Worm (Caenorhabditis elegans) whole organism, L4 larva: Measurements from ENCODE around the gene F54F2.6.

Experiments used
- F10B5.3 ChIP-seq: sonication (generic microtip); optimal IDR thresholded peaks from 2 replicates; lab custom pipeline; 2016; ENCODE audit warnings: mild to moderate bottlenecking, missing genetic modification characterization, missing compliant biosample characterization
- ama-1 ChIP-seq: fragments of 150-350 bp; optimal IDR thresholded peaks from 2 replicates; lab custom pipeline; 2014; ENCODE audit warnings: inconsistent platforms, mixed read lengths
- ces-1 ChIP-seq: fragments of 150-350 bp; sonication (generic microtip); optimal IDR thresholded peaks from 4 replicates; lab custom pipeline; 2014; ENCODE audit warnings: missing biosample characterization, missing genetic modification reagents, missing genetic modification characterization
- dve-1 ChIP-seq: sonication (generic microtip); optimal IDR thresholded peaks from 2 replicates; lab custom pipeline; 2017; ENCODE audit warnings: antibody characterized with exemption, mild to moderate bottlenecking, missing genetic modification characterization, missing compliant biosample characterization; ENCODE audit not compliant: insufficient read depth
- jun-1 ChIP-seq: fragments of 150-350 bp; optimal IDR thresholded peaks from 2 replicates; lab custom pipeline; 2014; ENCODE audit warnings: missing biosample characterization, missing genetic modification reagents, missing genetic modification characterization
- madf-9 ChIP-seq: fragments of 200-800 bp; sonication (Bioruptor generic); conservative IDR thresholded peaks from 2 replicates; pipeline ENCODE4 v1.3.6; 2022; ENCODE audit warnings: missing genetic modification reagents, missing genetic modification characterization, missing compliant biosample characterization
- mxl-2 ChIP-seq: fragments of 200-800 bp; sonication (Bioruptor generic); conservative IDR thresholded peaks from 2 replicates; pipeline ENCODE4 v1.3.6; 2022; ENCODE audit warnings: missing genetic modification reagents, missing genetic modification characterization, missing compliant biosample characterization
- nhr-10 ChIP-seq: fragments of 150-350 bp; optimal IDR thresholded peaks from 2 replicates; lab custom pipeline; 2014; ENCODE audit warnings: missing biosample characterization, missing genetic modification characterization
- pha-4 ChIP-seq, 2 experiments: fragments of 150-350 bp in 1 of 2; fragments of 200-800 bp in 1 of 2; sonication (Bioruptor generic) in 1 of 2; IDR thresholded peaks in 1 of 2; optimal IDR thresholded peaks in 1 of 2; 2 replicates each; pipeline versions ENCODE4 v1.3.6 to Lab custom; 2014 to 2022; ENCODE audit warnings: missing genetic modification characterization in 2 of 2, missing genetic modification reagents in 2 of 2, missing biosample characterization in 1 of 2, missing compliant biosample characterization in 1 of 2
- unc-62 ChIP-seq, 3 experiments: fragments of 150-350 bp in 1 of 3; sonication (generic microtip); optimal IDR thresholded peaks in 2 of 3; peaks in 1 of 3; 1 replicate in 1 of 3; 2 replicates in 2 of 3; lab custom pipeline; 2014 to 2017; ENCODE audit warnings: missing biosample characterization in 3 of 3, missing genetic modification characterization in 3 of 3, missing genetic modification reagents in 3 of 3, missing genotype in 1 of 3

ce11 chrIII:8780473-8780872 lies 20.0 kb downstream of the F54F2.6 start:
- peak; percentile 33 for TF ChIP-seq dve-1 (tag; lab: Kevin White, UChicago)
- TF ChIP-seq pha-4 (GFP tag; IDR thresholded peaks at IDR 0.05; lab: Robert Waterston, UW), result no peak
- no peak for TF ChIP-seq pha-4 (tag; optimal IDR thresholded peaks at IDR 0.05; lab: Kevin White, UChicago)
- no peak for TF ChIP-seq nhr-10 (tag; lab: Kevin White, UChicago)
- no peak for TF ChIP-seq ama-1 (lab: Kevin White, UChicago)
- TF ChIP-seq jun-1 (tag; lab: Kevin White, UChicago), result no peak
- TF ChIP-seq F10B5.3 (tag; lab: Kevin White, UChicago), result no peak
- peak in 1 of 2 experiments; percentile 99 for TF ChIP-seq unc-62 (GFP tag; optimal IDR thresholded peaks at IDR 0.05 in 1 of 2; lab: Kevin White, UChicago)
- no peak for TF ChIP-seq unc-62 (tag; optimal IDR thresholded peaks at IDR 0.05; lab: Kevin White, UChicago)
- no peak for TF ChIP-seq mxl-2 (GFP tag; lab: Robert Waterston, UW)
- no peak for TF ChIP-seq ces-1
- no peak for TF ChIP-seq madf-9
